Fruit fly (Drosophila melanogaster): ENCODE results near the gene Ubr3.

The Ubr3 gene

DNA sequence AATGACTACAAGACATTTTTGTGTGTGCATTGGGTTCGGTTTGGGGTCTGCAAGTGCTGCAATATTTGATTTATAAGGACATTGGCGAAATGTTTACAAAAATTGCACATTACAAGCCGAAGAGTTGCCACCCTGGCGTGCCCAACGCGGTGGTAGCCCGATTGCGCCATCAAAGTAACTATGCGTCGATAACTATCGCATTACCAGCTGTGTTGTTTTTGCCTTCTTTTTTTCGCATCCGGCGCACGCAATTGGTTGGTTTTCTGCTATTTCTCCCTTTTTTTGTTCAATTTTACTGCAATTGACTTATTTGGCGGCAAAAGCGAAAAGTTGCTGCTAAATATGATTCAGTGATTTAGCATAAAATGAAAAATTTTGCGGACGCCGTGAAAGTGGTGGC lies 1.0 kb upstream of the Ubr3 start, which contains the start of gene RpS14b (continued):
- TF ChIP-seq Xrp1 (GFP tag; IDR thresholded peaks at IDR 0.05) (no peak), CG15514 (GFP tag; optimal IDR thresholded peaks at IDR 0.05) (peak; percentile 79), CG8359 (GFP tag; optimal IDR thresholded peaks at IDR 0.05; ENCODE audit: borderline replicate concordance) (no peak), Hsf (GFP tag; optimal IDR thresholded peaks at IDR 0.05) (peak; percentile 70), CG1529 (GFP tag; optimal IDR thresholded peaks at IDR 0.05) (no peak), maf-S (GFP tag; optimal IDR thresholded peaks at IDR 0.05) (peak; percentile 30), CG17568 (GFP tag; optimal IDR thresholded peaks at IDR 0.05) (peak; percentile 8), dpn (GFP tag; optimal IDR thresholded peaks at IDR 0.05) (peak; percentile 15 to 55), CG7963 (GFP tag; IDR thresholded peaks at IDR 0.05; ENCODE audit: partially characterized antibody) (0 out of 3 replicates have a peak, but pooled peaks have one; percentile 43), Atf3 (GFP tag; optimal IDR thresholded peaks at IDR 0.05) (peak; percentile 52), knrl (GFP tag; IDR thresholded peaks at IDR 0.05; ENCODE audit: partially characterized antibody) (peak; percentile 72), Hr78 (GFP tag; optimal IDR thresholded peaks at IDR 0.05) (no peak), insv (GFP tag; optimal IDR thresholded peaks at IDR 0.05) (peak in 1 of 2 experiments; percentile 43), Dek (tag; optimal IDR thresholded peaks at IDR 0.05) (peak; percentile 6), CG4328 (GFP tag; optimal IDR thresholded peaks at IDR 0.05) (peak; percentile 70), nerfin-1 (tag; optimal IDR thresholded peaks at IDR 0.05) (peak; percentile 6), Nf-YB (GFP tag; optimal IDR thresholded peaks at IDR 0.05) (peak; percentile 58), sug (tag; optimal IDR thresholded peaks at IDR 0.05) (peak; percentile 65), Hmr (GFP tag; optimal IDR thresholded peaks at IDR 0.05) (peak; percentile 85), nmo (GFP tag; optimal IDR thresholded peaks at IDR 0.05) (peak; percentile 30), Xbp1 (GFP tag; optimal IDR thresholded peaks at IDR 0.05) (peak; percentile 62), CG9876 (GFP tag; optimal IDR thresholded peaks at IDR 0.05) (no peak), crc (GFP tag; optimal IDR thresholded peaks at IDR 0.05) (peak; percentile 35), CG5180 (GFP tag; optimal IDR thresholded peaks at IDR 0.05) (no peak), unc-4 (GFP tag; IDR thresholded peaks at IDR 0.05; ENCODE audit: partially characterized antibody) (peak; percentile 79), Adf1 (GFP tag; IDR thresholded peaks at IDR 0.05) (peak; percentile 54), CG6854 (GFP tag; optimal IDR thresholded peaks at IDR 0.05) (peak; percentile 32), CG18599 (GFP tag; optimal IDR thresholded peaks at IDR 0.05) (peak; percentile 74), CG4854 (GFP tag; optimal IDR thresholded peaks at IDR 0.05) (peak; percentile 40), grau (tag; optimal IDR thresholded peaks at IDR 0.05) (peak; percentile 36), CG12155 (GFP tag; optimal IDR thresholded peaks at IDR 0.05) (no peak), sens-2 (GFP tag; IDR thresholded peaks at IDR 0.05) (0 out of 2 replicates have a peak, but pooled peaks have one; percentile 31), CG13424 (tag; optimal IDR thresholded peaks at IDR 0.05) (peak; percentile 23), Mes4 (GFP tag; optimal IDR thresholded peaks at IDR 0.05) (peak; percentile 80), CG17186 (GFP tag; optimal IDR thresholded peaks at IDR 0.05) (peak; percentile 90), CG10366 (GFP tag; IDR thresholded peaks at IDR 0.05) (peak; percentile 58), phol (tag; optimal IDR thresholded peaks at IDR 0.05) (peak; percentile 59), zf30C (GFP tag; optimal IDR thresholded peaks at IDR 0.05) (peak; percentile 50), gro (GFP tag; optimal IDR thresholded peaks at IDR 0.05) (peak; percentile 72), CG2120 (GFP tag; optimal IDR thresholded peaks at IDR 0.05) (peak; percentile 66), ase (GFP tag; IDR thresholded peaks at IDR 0.05) (peak; percentile 67; the same call in 2 of the 3 replicates), CG13123 (GFP tag; optimal IDR thresholded peaks at IDR 0.05) (no peak), kay (GFP tag; optimal IDR thresholded peaks at IDR 0.05) (no peak), cas (GFP tag; IDR thresholded peaks at IDR 0.05) (no peak; the same call in 1 of the 2 replicates), mam (GFP tag; optimal IDR thresholded peaks at IDR 0.05) (peak; percentile 47), luna (GFP tag; optimal IDR thresholded peaks at IDR 0.05) (peak; percentile 8), dimm (GFP tag; IDR thresholded peaks at IDR 0.05) (no peak), Mad (GFP tag; optimal IDR thresholded peaks at IDR 0.05) (peak; percentile 36), CG6813 (GFP tag; optimal IDR thresholded peaks at IDR 0.05) (peak; percentile 47)

Data from whole organism, embryonic.